Worm (Caenorhabditis elegans) whole organism, L3 larva: ENCODE measurements around the gene str-64.

Experiments used
- ama-1 ChIP-seq: fragments of 150-350 bp; optimal IDR thresholded peaks from 2 replicates; lab custom pipeline; 2018
- ceh-28 ChIP-seq: fragments of 150-350 bp; optimal IDR thresholded peaks from 2 replicates; lab custom pipeline; 2014; ENCODE audit warnings: missing biosample characterization, missing genetic modification reagents, missing genetic modification characterization
- elt-3 ChIP-seq, 3 experiments: fragments of 150-350 bp in 1 of 3; sonication (generic microtip) in 2 of 3; optimal IDR thresholded peaks; 2 replicates in 2 of 3; 4 replicates in 1 of 3; lab custom pipeline; 2014 to 2017; ENCODE audit warnings: missing biosample characterization in 3 of 3, missing genetic modification characterization in 3 of 3
- fkh-2 ChIP-seq: fragments of 150-350 bp; optimal IDR thresholded peaks from 2 replicates; lab custom pipeline; 2014; ENCODE audit warnings: missing biosample characterization, missing genetic modification reagents, missing genetic modification characterization
- nhr-25 ChIP-seq: sonication (generic microtip); optimal IDR thresholded peaks from 2 replicates; lab custom pipeline; 2017; ENCODE audit warnings: missing biosample characterization, missing genetic modification characterization
- nhr-28 ChIP-seq: fragments of 150-350 bp; optimal IDR thresholded peaks from 2 replicates; lab custom pipeline; 2014; ENCODE audit warnings: missing biosample characterization, missing genetic modification characterization
- nhr-77 ChIP-seq: fragments of 150-350 bp; optimal IDR thresholded peaks from 2 replicates; lab custom pipeline; 2014; ENCODE audit warnings: missing biosample characterization, missing genetic modification characterization
- pqm-1 ChIP-seq: fragments of 150-350 bp; optimal IDR thresholded peaks from 2 replicates; lab custom pipeline; 2017; ENCODE audit warnings: missing biosample characterization, missing genetic modification characterization, inconsistent platforms
- ztf-11 ChIP-seq: fragments of 150-350 bp; optimal IDR thresholded peaks from 2 replicates; lab custom pipeline; 2014; ENCODE audit warnings: missing biosample characterization, missing genetic modification characterization

- TF ChIP-seq ceh-28 (tag; lab: Kevin White, UChicago) (no peak), nhr-77 (tag; lab: Kevin White, UChicago) (no peak), nhr-28 (no peak), pqm-1 (tag; lab: Kevin White, UChicago) (no peak), fkh-2 (tag; lab: Kevin White, UChicago) (no peak), ama-1 (lab: Kevin White, UChicago) (no peak), elt-3 (tag; optimal IDR thresholded peaks at IDR 0.05; lab: Kevin White, UChicago) (no peak), ztf-11 (tag; lab: Kevin White, UChicago) (no peak), nhr-25 (tag; lab: Kevin White, UChicago) (no peak)
These were observed 12.3 kb downstream of the str-64 start for ce11 chrV:3295368-3295767.
